Worm (Caenorhabditis elegans): ENCODE data around the gene T24A6.1.

- TF ChIP-seq dmd-6 (GFP tag; IDR thresholded peaks at IDR 0.05) (no peak), pqm-1 (tag; optimal IDR thresholded peaks at IDR 0.05) (no peak), Y5F2A.4 (GFP tag; optimal IDR thresholded peaks at IDR 0.05) (no peak), nhr-11 (tag; optimal IDR thresholded peaks at IDR 0.05) (no peak)
Observed at ce11 chrV:3546517-3546916, 12.3 kb upstream of the T24A6.1 start, which contains the start of gene srbc-68.
